Comparison of ENCODE assay signal across 4 worm cellular contexts in genomic region chrIII:5420276-5420675, ce11.
A peak's percentile ranks its signal among the peaks of the same experiment; 100 is the strongest.
TF ChIP-seq lines count a peak whose summit lies in the region.

No protein-coding gene starts in this region.

TF ChIP-seq in whole organism, L1 larva, 84 proteins besides CTCF, POLR2A, EP300 and RAD21:
- TF ChIP-seq lin-35 (GFP tag; optimal IDR thresholded peaks at IDR 0.05; lab: Kevin White, UChicago) (peak in 1 of 2 experiments; percentile 23), efl-1 (optimal IDR thresholded peaks at IDR 0.05; lab: Kevin White, UChicago) (no peak), efl-1 (GFP tag; optimal IDR thresholded peaks at IDR 0.05 in 1 of 2; lab: Kevin White, UChicago) (peak in 1 of 2 experiments; percentile 28), elt-2 (tag; optimal IDR thresholded peaks at IDR 0.05; lab: Kevin White, UChicago) (peak; percentile 50), ztf-4 (tag; optimal IDR thresholded peaks at IDR 0.05; lab: Kevin White, UChicago) (no peak)

TF ChIP-seq in whole organism, L2 larva, 48 proteins besides CTCF, POLR2A, EP300 and RAD21:
- no peak for TF ChIP-seq snpc-4 (tag; optimal IDR thresholded peaks at IDR 0.05; lab: Kevin White, UChicago)
- peak; percentile 26 for TF ChIP-seq fos-1 (tag; optimal IDR thresholded peaks at IDR 0.05; lab: Kevin White, UChicago)

TF ChIP-seq in whole organism, L3 larva, 47 proteins besides CTCF, POLR2A, EP300 and RAD21:
- TF ChIP-seq pha-4 (tag; optimal IDR thresholded peaks at IDR 0.05; lab: Kevin White, UChicago), result peak; percentile 91
- TF ChIP-seq eor-1 (tag; optimal IDR thresholded peaks at IDR 0.05; lab: Kevin White, UChicago), result no peak
- peak; percentile 72 for TF ChIP-seq elt-2 (tag; optimal IDR thresholded peaks at IDR 0.05; lab: Kevin White, UChicago)

TF ChIP-seq in whole organism, L4 larva, 104 proteins besides CTCF, POLR2A, EP300 and RAD21:
- no peak for TF ChIP-seq F10B5.3 (tag; optimal IDR thresholded peaks at IDR 0.05; lab: Kevin White, UChicago)
- TF ChIP-seq tra-1 (GFP tag; IDR thresholded peaks at IDR 0.05; lab: Robert Waterston, UW), result no peak
- no peak for TF ChIP-seq ceh-44 (GFP tag; IDR thresholded peaks at IDR 0.05; lab: Robert Waterston, UW)
- 0 out of 2 replicates have a peak, but pooled peaks have one; percentile 18 for TF ChIP-seq php-3 (GFP tag; IDR thresholded peaks at IDR 0.05; lab: Robert Waterston, UW)
- TF ChIP-seq egl-27 (tag; optimal IDR thresholded peaks at IDR 0.05; lab: Kevin White, UChicago), result no peak
- no peak for TF ChIP-seq egl-43 (GFP tag; IDR thresholded peaks at IDR 0.05; lab: Robert Waterston, UW)
- no peak for TF ChIP-seq aha-1 (tag; lab: Kevin White, UChicago)
- TF ChIP-seq nhr-237 (tag; optimal IDR thresholded peaks at IDR 0.05; lab: Kevin White, UChicago), result no peak
- no peak for TF ChIP-seq Y75B8A.6 (GFP tag; IDR thresholded peaks at IDR 0.05; lab: Robert Waterston, UW)
- TF ChIP-seq mxl-2 (GFP tag; conservative IDR thresholded peaks at IDR 0.05; lab: Robert Waterston, UW), result no peak
- TF ChIP-seq hlh-11 (tag; optimal IDR thresholded peaks at IDR 0.05; lab: Kevin White, UChicago), result peak; percentile 16
- TF ChIP-seq daf-16 (GFP tag; optimal IDR thresholded peaks at IDR 0.05; lab: Kevin White, UChicago), result no peak
- peak; percentile 93 for TF ChIP-seq daf-16 (tag; optimal IDR thresholded peaks at IDR 0.05; lab: Kevin White, UChicago)
- TF ChIP-seq dmd-6 (GFP tag; IDR thresholded peaks at IDR 0.05; lab: Robert Waterston, UW), result no peak
- TF ChIP-seq zfp-2 (tag; optimal IDR thresholded peaks at IDR 0.05; lab: Kevin White, UChicago), result no peak
- TF ChIP-seq fos-1 (tag; optimal IDR thresholded peaks at IDR 0.05; lab: Kevin White, UChicago), result no peak
- peak; percentile 9 for TF ChIP-seq pqm-1 (tag; optimal IDR thresholded peaks at IDR 0.05; lab: Kevin White, UChicago)
- peak; percentile 56 for TF ChIP-seq dve-1 (tag; optimal IDR thresholded peaks at IDR 0.05; lab: Kevin White, UChicago; ENCODE audit: insufficient read depth)

Comparison
In these comparisons a context has a peak if more than half of its experiments do, and no peak if none do; other contexts are left out.
1. Of the 29 proteins assayed by ChIP-seq in both whole organism, L4 larva and whole organism, L1 larva: peak only in whole organism, L4 larva: pqm-1; only in whole organism, L1 larva: none; in both: none; in neither: 28.